Fruit fly (Drosophila melanogaster) whole organism, pupa: Measurements from ENCODE around the gene Kdm3.

Experiments
- CG14655 ChIP-seq: fragments of 200-800 bp; sonication (Bioruptor generic); optimal IDR thresholded peaks from 3 replicates; lab custom pipeline; 2017; ENCODE audit warnings: mild to moderate bottlenecking, missing biosample characterization, missing genetic modification reagents, missing genetic modification characterization
- CG17806 ChIP-seq: fragments of 200-800 bp; sonication (Bioruptor generic); optimal IDR thresholded peaks from 2 replicates; lab custom pipeline; 2018; ENCODE audit warnings: missing biosample characterization, mild to moderate bottlenecking, missing genetic modification characterization, moderate library complexity
- CG9948 ChIP-seq: fragments of 200-800 bp; sonication (Bioruptor generic); optimal IDR thresholded peaks from 2 replicates; lab custom pipeline; 2018; ENCODE audit warnings: missing biosample characterization, mild to moderate bottlenecking, missing genetic modification characterization, moderate library complexity
- D1 ChIP-seq: fragments of 200-800 bp; sonication (Bioruptor generic); optimal IDR thresholded peaks from 2 replicates; lab custom pipeline; 2018; ENCODE audit warnings: missing biosample characterization, mild to moderate bottlenecking, missing genetic modification characterization, moderate library complexity

DNA sequence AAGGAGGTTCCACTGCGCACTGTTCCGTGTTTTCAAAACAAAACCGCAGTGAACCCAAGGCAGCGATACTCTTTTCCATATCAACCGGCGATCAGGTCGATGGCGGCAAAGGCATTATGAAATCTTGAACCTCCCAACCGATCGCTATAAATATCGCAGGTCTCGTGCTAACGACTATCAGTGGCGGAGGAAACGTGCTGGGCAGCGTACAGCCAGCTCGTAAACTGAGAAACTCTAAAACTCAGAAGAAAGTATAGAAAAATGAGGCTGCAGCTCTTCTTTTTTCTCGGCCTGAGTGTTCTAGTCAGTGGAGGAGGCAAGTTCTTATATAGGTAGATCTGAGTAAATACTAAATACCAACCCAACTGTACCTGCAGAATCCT, 21.2 kb upstream of the Kdm3 start, which contains the start of gene phu:
- no peak for TF ChIP-seq CG17806 (tag; lab: Kevin White, UChicago)
- TF ChIP-seq CG9948 (tag; lab: Kevin White, UChicago), result no peak
- no peak for TF ChIP-seq D1 (tag; lab: Kevin White, UChicago)
- TF ChIP-seq CG14655 (GFP tag; lab: Kevin White, UChicago), result no peak
